Fruit fly (Drosophila melanogaster) whole organism, wandering third instar larva: ENCODE measurements around the gene Eig71Ee.

Experiments used
- psq ChIP-seq: fragments of 200-800 bp; sonication (Bioruptor generic); optimal IDR thresholded peaks from 3 replicates; lab custom pipeline; 2017; ENCODE audit warnings: missing biosample characterization, mild to moderate bottlenecking, missing genetic modification characterization, moderate library complexity
- sage ChIP-seq: fragments of 200-800 bp; sonication (Bioruptor generic); optimal IDR thresholded peaks from 2 replicates; lab custom pipeline; 2016; ENCODE audit warnings: missing biosample characterization, mild to moderate bottlenecking, missing genetic modification characterization

dm6 chr3L:15669939-15670338 lies 14.1 kb upstream of the Eig71Ee start:
- TF ChIP-seq psq (GFP tag; lab: Kevin White, UChicago) (no peak), sage (GFP tag; lab: Kevin White, UChicago) (no peak)
